Fruit fly (Drosophila melanogaster): ENCODE measurements around the gene Naglu.
A peak's percentile ranks its signal among the peaks of the same experiment; 100 is the strongest.

Naglu gene

DNA sequence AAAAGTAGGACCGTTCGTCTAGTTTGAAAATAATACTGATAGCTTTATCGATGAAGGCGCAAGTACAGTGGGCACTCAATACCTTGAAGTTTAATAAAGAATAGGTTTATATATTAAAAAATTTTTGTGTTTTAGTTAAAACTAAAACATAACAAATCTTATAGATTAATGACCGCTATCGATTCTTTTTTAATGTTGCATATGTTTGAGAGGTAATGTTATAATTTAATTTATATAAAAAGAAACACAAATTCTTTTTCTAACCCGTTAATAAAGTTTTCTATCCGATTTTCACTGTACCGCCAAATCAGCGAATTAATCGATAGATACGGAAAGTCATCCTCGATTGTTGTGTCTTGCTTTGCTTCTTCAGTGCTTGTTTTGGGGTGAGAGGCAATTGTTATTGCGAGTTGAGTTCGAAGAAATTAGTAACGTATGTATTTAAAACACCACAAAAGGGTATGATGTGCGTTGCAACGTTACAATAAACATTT, 27.5 kb downstream of the Naglu start, which contains the start of the genes Dad1 and CG13384 (continued):
- peak; percentile 95 for TF ChIP-seq lab (GFP tag; optimal IDR thresholded peaks at IDR 0.05)
- TF ChIP-seq Doc3 (GFP tag; IDR thresholded peaks at IDR 0.05; ENCODE audit: partially characterized antibody) = peak; percentile 32; the same call in 1 of the 3 replicates
- peak; percentile 94 for TF ChIP-seq CG15696 (tag; optimal IDR thresholded peaks at IDR 0.05)
- TF ChIP-seq Lim3 (GFP tag; IDR thresholded peaks at IDR 0.05) = peak; percentile 10; the same call in 1 of the 2 replicates
- peak; percentile 63 for TF ChIP-seq bab2 (GFP tag; optimal IDR thresholded peaks at IDR 0.05)
- TF ChIP-seq CG9797 (GFP tag; optimal IDR thresholded peaks at IDR 0.05) = peak; percentile 69
- TF ChIP-seq pho (GFP tag; optimal IDR thresholded peaks at IDR 0.05) = peak; percentile 81
- TF ChIP-seq CTCF (GFP tag; optimal IDR thresholded peaks at IDR 0.05) = no peak
- peak; percentile 94 for TF ChIP-seq Fer2 (tag; optimal IDR thresholded peaks at IDR 0.05)
- TF ChIP-seq CG17359 (tag; optimal IDR thresholded peaks at IDR 0.05) = peak; percentile 92
- TF ChIP-seq cwo (GFP tag; optimal IDR thresholded peaks at IDR 0.05) = peak; percentile 90
- peak; percentile 84 for TF ChIP-seq cato (GFP tag; optimal IDR thresholded peaks at IDR 0.05; ENCODE audit: borderline replicate concordance)
- TF ChIP-seq nmo (GFP tag; optimal IDR thresholded peaks at IDR 0.05) = peak; percentile 96
- TF ChIP-seq chn (GFP tag; optimal IDR thresholded peaks at IDR 0.05) = peak; percentile 68
- TF ChIP-seq CG7839 (tag; optimal IDR thresholded peaks at IDR 0.05) = peak; percentile 96
- TF ChIP-seq E2f1 (GFP tag; IDR thresholded peaks at IDR 0.05) = peak; percentile 93
- peak; percentile 62 for TF ChIP-seq knrl (GFP tag; IDR thresholded peaks at IDR 0.05; ENCODE audit: partially characterized antibody)
- peak; percentile 97 for TF ChIP-seq CG31441 (GFP tag; IDR thresholded peaks at IDR 0.05)
- peak; percentile 84 for TF ChIP-seq Max (GFP tag; optimal IDR thresholded peaks at IDR 0.05)
- peak; percentile 59 for TF ChIP-seq CG7786 (GFP tag; optimal IDR thresholded peaks at IDR 0.05)
- TF ChIP-seq CG4404 (GFP tag; IDR thresholded peaks at IDR 0.05) = peak; percentile 91
- no peak; the same call in none of the 3 replicates for TF ChIP-seq CG11456 (GFP tag; IDR thresholded peaks at IDR 0.05)
- peak; percentile 95 for TF ChIP-seq Fer1 (GFP tag; optimal IDR thresholded peaks at IDR 0.05)
- peak; percentile 74; the same call in 1 of the 2 replicates for TF ChIP-seq ham (GFP tag; IDR thresholded peaks at IDR 0.05)
- TF ChIP-seq CG16779 (GFP tag; IDR thresholded peaks at IDR 0.05) = 0 out of 2 replicates have a peak, but pooled peaks have one; percentile 19
- peak; percentile 93 for TF ChIP-seq sob (GFP tag; IDR thresholded peaks at IDR 0.05)
- TF ChIP-seq Ada2b (GFP tag; IDR thresholded peaks at IDR 0.05) = peak; percentile 83
- peak; percentile 84 for TF ChIP-seq CG6813 (GFP tag; optimal IDR thresholded peaks at IDR 0.05)
- peak; percentile 50 for TF ChIP-seq CG13287 (GFP tag; IDR thresholded peaks at IDR 0.05; ENCODE audit: partially characterized antibody)
- peak; percentile 85 for TF ChIP-seq CG10431 (GFP tag; optimal IDR thresholded peaks at IDR 0.05)
- peak; percentile 62 for TF ChIP-seq wor (GFP tag; IDR thresholded peaks at IDR 0.05)
- peak; percentile 33 for TF ChIP-seq CG1603 (tag; optimal IDR thresholded peaks at IDR 0.05)
- TF ChIP-seq CG6254 (GFP tag; optimal IDR thresholded peaks at IDR 0.05) = peak; percentile 71

DNA sequence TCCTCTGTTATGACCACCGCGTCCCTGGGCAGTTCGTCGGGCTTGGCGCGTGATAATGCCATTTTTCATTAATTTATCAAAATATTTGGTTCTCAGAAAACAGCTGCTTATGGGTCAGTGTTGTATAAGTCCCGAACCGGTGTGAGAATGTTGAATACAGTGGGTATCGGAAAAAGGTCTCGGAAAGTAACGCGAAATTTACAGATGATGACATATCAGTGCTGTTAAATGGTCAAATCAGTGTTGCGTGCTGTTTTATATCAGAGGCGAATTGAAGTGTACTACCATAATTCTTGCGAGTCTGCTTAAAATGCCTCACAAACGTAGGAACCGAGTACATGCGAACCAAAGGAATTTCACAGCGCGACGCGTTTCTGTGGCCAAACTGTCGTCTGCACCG, 29.0 kb downstream of the Naglu start, which contains the start of the genes CG13392 and Rcd4:
Gene CG13392 (minus strand): TSS at position 162 of the 400 bp plus-strand sequence.
Gene Rcd4 (plus strand): TSS at position 216 of the 400 bp plus-strand sequence.
- TF ChIP-seq hb (GFP tag; IDR thresholded peaks at IDR 0.05; ENCODE audit: partially characterized antibody) (peak; percentile 31; the same call in 1 of the 3 replicates), CG5953 (GFP tag; IDR thresholded peaks at IDR 0.05) (no peak), CoRest (tag; optimal IDR thresholded peaks at IDR 0.05) (peak; percentile 55), CG32532 (GFP tag; IDR thresholded peaks at IDR 0.05) (peak; percentile 79), H15 (GFP tag; IDR thresholded peaks at IDR 0.05) (peak; percentile 56; the same call in 1 of the 3 replicates), gem (tag; optimal IDR thresholded peaks at IDR 0.05) (peak; percentile 7), CG6854 (GFP tag; optimal IDR thresholded peaks at IDR 0.05) (no peak), CG15073 (GFP tag; optimal IDR thresholded peaks at IDR 0.05) (no peak), pb (GFP tag; optimal IDR thresholded peaks at IDR 0.05) (peak; percentile 63), CG7928 (GFP tag; optimal IDR thresholded peaks at IDR 0.05) (peak; percentile 25), shn (GFP tag; optimal IDR thresholded peaks at IDR 0.05) (peak; percentile 71), nerfin-1 (tag; optimal IDR thresholded peaks at IDR 0.05) (peak; percentile 58), CG18619 (GFP tag; optimal IDR thresholded peaks at IDR 0.05) (peak; percentile 36), unc-4 (GFP tag; IDR thresholded peaks at IDR 0.05; ENCODE audit: partially characterized antibody) (peak; percentile 54), NfI (GFP tag; optimal IDR thresholded peaks at IDR 0.05) (peak; percentile 72), corto (GFP tag; optimal IDR thresholded peaks at IDR 0.05) (peak; percentile 38), bcd (GFP tag; optimal IDR thresholded peaks at IDR 0.05) (peak; percentile 46), GATAe (GFP tag; conservative IDR thresholded peaks at IDR 0.05) (no peak)

Data from whole organism, embryonic.